Worm (Caenorhabditis elegans) whole organism, L1 larva: ENCODE data around the gene F58E6.5.
A peak's percentile ranks its signal among the peaks of the same experiment; 100 is the strongest.

Source experiments
- C04F5.9 ChIP-seq: sonication (generic microtip); optimal IDR thresholded peaks from 2 replicates; lab custom pipeline; 2016; ENCODE audit warnings: missing genetic modification characterization, missing compliant biosample characterization
- C16A3.4 ChIP-seq: fragments of 150-350 bp; optimal IDR thresholded peaks from 2 replicates; lab custom pipeline; 2014; ENCODE audit warnings: missing biosample characterization, missing genetic modification characterization
- F16B12.6 ChIP-seq: fragments of 150-350 bp; optimal IDR thresholded peaks from 2 replicates; lab custom pipeline; 2014; ENCODE audit warnings: missing biosample characterization, missing genetic modification characterization
- Y116A8C.19 ChIP-seq: sonication (generic microtip); optimal IDR thresholded peaks from 2 replicates; lab custom pipeline; 2016; ENCODE audit warnings: missing compliant biosample characterization, missing genetic modification characterization, borderline replicate concordance
- aly-2 ChIP-seq: fragments of 150-350 bp; optimal IDR thresholded peaks from 2 replicates; lab custom pipeline; 2014; ENCODE audit warnings: missing biosample characterization, missing genetic modification characterization
- ama-1 ChIP-seq: fragments of 150-350 bp; optimal IDR thresholded peaks from 2 replicates; lab custom pipeline; 2014
- blmp-1 ChIP-seq: fragments of 150-350 bp; optimal IDR thresholded peaks from 2 replicates; lab custom pipeline; 2014; ENCODE audit warnings: missing biosample characterization, missing genetic modification characterization
- ceh-63 ChIP-seq: fragments of 200-800 bp; sonication (Bioruptor generic); optimal IDR thresholded peaks from 2 replicates; lab custom pipeline; 2018; ENCODE audit warnings: mild to moderate bottlenecking, missing genetic modification characterization, missing compliant biosample characterization
- ceh-8 ChIP-seq: fragments of 200-800 bp; sonication (Bioruptor generic); optimal IDR thresholded peaks from 2 replicates; lab custom pipeline; 2018; ENCODE audit warnings: mild to moderate bottlenecking, missing genetic modification characterization, moderate library complexity, missing compliant biosample characterization
- ceh-82 ChIP-seq, 3 experiments: fragments of 150-350 bp in 1 of 3; sonication (generic microtip) in 2 of 3; optimal IDR thresholded peaks; 2 replicates each; lab custom pipeline; 2014 to 2017; ENCODE audit warnings: missing biosample characterization in 3 of 3, missing genetic modification characterization in 3 of 3
- dpl-1 ChIP-seq, 3 experiments: fragments of 150-350 bp in 2 of 3; sonication (generic microtip) in 1 of 3; optimal IDR thresholded peaks; 2 replicates each; lab custom pipeline; 2014 to 2017; ENCODE audit warnings: missing biosample characterization in 3 of 3, missing genetic modification characterization in 3 of 3, missing genetic modification reagents in 3 of 3
- efl-1 ChIP-seq, 4 experiments: fragments of 150-350 bp; optimal IDR thresholded peaks in 3 of 4; peaks in 1 of 4; 1 replicate in 1 of 4; 2 replicates in 3 of 4; lab custom pipeline; 2014; ENCODE audit warnings: missing biosample characterization in 2 of 4, missing genetic modification characterization in 2 of 4, missing genetic modification reagents in 2 of 4
- egl-13 ChIP-seq: sonication (generic microtip); optimal IDR thresholded peaks from 2 replicates; lab custom pipeline; 2016; ENCODE audit warnings: missing genotype, missing genetic modification reagents, missing genetic modification characterization, missing compliant biosample characterization
- egl-27 ChIP-seq, 2 experiments: fragments of 150-350 bp in 1 of 2; sonication (generic microtip); optimal IDR thresholded peaks; 3 replicates each; lab custom pipeline; 2017 to 2018; ENCODE audit warnings: missing biosample characterization in 2 of 2, missing genetic modification characterization in 2 of 2, missing genetic modification reagents in 2 of 2
- elt-2 ChIP-seq: sonication (generic microtip); optimal IDR thresholded peaks from 2 replicates; lab custom pipeline; 2016; ENCODE audit warnings: missing genetic modification characterization, mild to moderate bottlenecking, inconsistent platforms, missing compliant biosample characterization, missing genetic modification reagents
- elt-3 ChIP-seq, 6 experiments: fragments of 150-350 bp in 1 of 6; sonication (generic microtip); optimal IDR thresholded peaks; 2 replicates each; lab custom pipeline; 2017 to 2018; ENCODE audit warnings: missing biosample characterization in 6 of 6, missing genetic modification characterization in 6 of 6, inconsistent platforms in 1 of 6
- fkh-4 ChIP-seq: sonication (generic microtip); optimal IDR thresholded peaks from 2 replicates; lab custom pipeline; 2016; ENCODE audit warnings: missing compliant biosample characterization, missing genetic modification characterization, borderline replicate concordance
- hlh-17 ChIP-seq: fragments of 200-800 bp; sonication (Bioruptor generic); optimal IDR thresholded peaks from 2 replicates; lab custom pipeline; 2018; ENCODE audit warnings: missing genetic modification characterization, mild to moderate bottlenecking, missing compliant biosample characterization, moderate library complexity, borderline replicate concordance
- lin-13 ChIP-seq: fragments of 150-350 bp; optimal IDR thresholded peaks from 2 replicates; lab custom pipeline; 2014; ENCODE audit warnings: missing biosample characterization, missing genetic modification reagents, missing genetic modification characterization
- lin-35 ChIP-seq, 2 experiments: fragments of 150-350 bp; optimal IDR thresholded peaks; 2 replicates each; lab custom pipeline; 2014; ENCODE audit warnings: missing biosample characterization in 2 of 2, missing genetic modification characterization in 2 of 2, missing genetic modification reagents in 2 of 2
- nhr-237 ChIP-seq: fragments of 150-350 bp; optimal IDR thresholded peaks from 2 replicates; lab custom pipeline; 2014; ENCODE audit warnings: missing biosample characterization, missing genetic modification characterization
- nhr-47 ChIP-seq: sonication (generic microtip); optimal IDR thresholded peaks from 2 replicates; lab custom pipeline; 2016; ENCODE audit warnings: mild to moderate bottlenecking, missing genetic modification characterization, moderate library complexity, missing compliant biosample characterization
- nhr-71 ChIP-seq: sonication (generic microtip); optimal IDR thresholded peaks from 2 replicates; lab custom pipeline; 2016; ENCODE audit warnings: mild to moderate bottlenecking, missing genetic modification characterization, moderate library complexity, missing compliant biosample characterization
- nhr-77 ChIP-seq: fragments of 150-350 bp; optimal IDR thresholded peaks from 2 replicates; lab custom pipeline; 2014; ENCODE audit warnings: missing biosample characterization, missing genetic modification characterization
- nhr-84 ChIP-seq: sonication (generic microtip); optimal IDR thresholded peaks from 2 replicates; lab custom pipeline; 2017; ENCODE audit warnings: missing biosample characterization, missing genetic modification characterization
- nhr-85 ChIP-seq: sonication (generic microtip); peaks from one replicate; lab custom pipeline; 2016; ENCODE audit warnings: missing genetic modification characterization, inconsistent platforms, missing compliant biosample characterization
- nhr-90 ChIP-seq: sonication (generic microtip); optimal IDR thresholded peaks from 2 replicates; lab custom pipeline; 2016; ENCODE audit warnings: mild to moderate bottlenecking, missing genetic modification characterization, missing compliant biosample characterization; ENCODE audit not compliant: poor library complexity
- pag-3 ChIP-seq: sonication (generic microtip); optimal IDR thresholded peaks from 2 replicates; lab custom pipeline; 2017; ENCODE audit warnings: missing genetic modification characterization, mild to moderate bottlenecking, missing compliant biosample characterization, antibody characterized with exemption, borderline replicate concordance; ENCODE audit not compliant: insufficient read depth
- sptf-1 ChIP-seq: fragments of 150-350 bp; optimal IDR thresholded peaks from 2 replicates; lab custom pipeline; 2014; ENCODE audit warnings: missing biosample characterization, missing genetic modification characterization
- tbx-2 ChIP-seq: sonication (generic microtip); optimal IDR thresholded peaks from 2 replicates; lab custom pipeline; 2016; ENCODE audit warnings: missing genetic modification characterization, missing compliant biosample characterization
- tlp-1 ChIP-seq: fragments of 150-350 bp; optimal IDR thresholded peaks from 2 replicates; lab custom pipeline; 2014; ENCODE audit warnings: missing biosample characterization, missing genetic modification characterization
- unc-130 ChIP-seq: fragments of 150-350 bp; optimal IDR thresholded peaks from 2 replicates; lab custom pipeline; 2017; ENCODE audit warnings: missing biosample characterization, missing genetic modification characterization, inconsistent platforms
- unc-62 ChIP-seq: fragments of 150-350 bp; optimal IDR thresholded peaks from 2 replicates; lab custom pipeline; 2014; ENCODE audit warnings: missing biosample characterization, missing genetic modification reagents, missing genetic modification characterization
- unc-98 ChIP-seq: fragments of 200-800 bp; sonication (Bioruptor generic); IDR thresholded peaks from 2 replicates; pipeline ENCODE4 v1.3.6; 2022; ENCODE audit warnings: missing genetic modification characterization, missing compliant biosample characterization
- ztf-11 ChIP-seq, 2 experiments: sonication (generic microtip); optimal IDR thresholded peaks; 2 replicates each; lab custom pipeline; 2016 to 2017; ENCODE audit warnings: missing genetic modification characterization in 2 of 2, missing biosample characterization in 1 of 2, missing compliant biosample characterization in 1 of 2
- ztf-4 ChIP-seq: fragments of 150-350 bp; optimal IDR thresholded peaks from 2 replicates; lab custom pipeline; 2014; ENCODE audit warnings: missing biosample characterization, missing genetic modification characterization

F58E6.5 gene

ce11 chrV:9789657-9790261 lies 35.4 kb upstream of the F58E6.5 start, which contains the start of gene ztf-7 (continued):
- peak; percentile 93 for TF ChIP-seq ceh-8
- TF ChIP-seq fkh-4 (tag; lab: Kevin White, UChicago): peak; percentile 58
- TF ChIP-seq unc-98 (GFP tag; lab: Robert Waterston, UW): peak; percentile 87
- peak; percentile 81 for TF ChIP-seq nhr-77 (tag; lab: Kevin White, UChicago)
- TF ChIP-seq blmp-1 (tag; lab: Kevin White, UChicago): peak; percentile 88
- no peak for TF ChIP-seq hlh-17 (GFP tag; lab: Kevin White, UChicago)
- no peak for TF ChIP-seq sptf-1 (tag; lab: Kevin White, UChicago)
- peak; percentile 69 for TF ChIP-seq F16B12.6 (tag; lab: Kevin White, UChicago)

- TF ChIP-seq ztf-11 (tag; optimal IDR thresholded peaks at IDR 0.05; lab: Kevin White, UChicago) (peak in 1 of 2 experiments; percentile 5), aly-2 (tag; lab: Kevin White, UChicago) (no peak), nhr-85 (tag; lab: Kevin White, UChicago) (peak; percentile 39), nhr-47 (peak; percentile 15), tbx-2 (no peak), ztf-4 (tag; lab: Kevin White, UChicago) (no peak), lin-35 (GFP tag; optimal IDR thresholded peaks at IDR 0.05; lab: Kevin White, UChicago) (no peak), ama-1 (peak; percentile 70), nhr-84 (tag; lab: Kevin White, UChicago) (no peak), elt-3 (tag; optimal IDR thresholded peaks at IDR 0.05; lab: Kevin White, UChicago) (no peak), unc-130 (no peak), tlp-1 (no peak), elt-2 (tag; lab: Kevin White, UChicago) (peak; percentile 1), Y116A8C.19 (tag; lab: Kevin White, UChicago) (no peak), nhr-77 (tag; lab: Kevin White, UChicago) (no peak), nhr-237 (tag; lab: Kevin White, UChicago) (no peak), egl-13 (tag; lab: Kevin White, UChicago) (no peak), efl-1 (optimal IDR thresholded peaks at IDR 0.05; lab: Kevin White, UChicago) (peak in 1 of 2 experiments; percentile 1), efl-1 (GFP tag; optimal IDR thresholded peaks at IDR 0.05 in 1 of 2; lab: Kevin White, UChicago) (peak in 1 of 2 experiments; percentile 88), ceh-63 (GFP tag; lab: Kevin White, UChicago) (no peak), egl-27 (tag; optimal IDR thresholded peaks at IDR 0.05; lab: Kevin White, UChicago) (no peak), nhr-90 (tag; lab: Kevin White, UChicago) (peak; percentile 7)
Measured at ce11 chrV:9786721-9787131, 32.4 kb upstream of the F58E6.5 start, which contains the start of gene F46B6.6. Gene F46B6.6 (minus strand): TSS chrV:9786868.

- TF ChIP-seq lin-13 (GFP tag; lab: Kevin White, UChicago): no peak
- TF ChIP-seq C04F5.9 (tag; lab: Kevin White, UChicago): no peak
- TF ChIP-seq unc-62: no peak
- TF ChIP-seq pag-3 (tag; lab: Kevin White, UChicago): no peak
- TF ChIP-seq dpl-1 (GFP tag; optimal IDR thresholded peaks at IDR 0.05; lab: Kevin White, UChicago): no peak
- no peak for TF ChIP-seq C16A3.4 (tag; lab: Kevin White, UChicago)
- no peak for TF ChIP-seq ceh-82 (tag; optimal IDR thresholded peaks at IDR 0.05; lab: Kevin White, UChicago)
- TF ChIP-seq nhr-71 (tag; lab: Kevin White, UChicago): no peak
- TF ChIP-seq, all 84 proteins: peak for 0
Measured at ce11 chrV:9784215-9784614, 29.9 kb upstream of the F58E6.5 start.
